Fruit fly (Drosophila melanogaster) S2 (cell line): ENCODE measurements around the gene CG2540.

Experiments
- CG8478 ChIP-seq: fragments of >200 bp; optimal IDR thresholded peaks from 2 replicates; lab custom pipeline; 2018
- CTCF ChIP-seq, 2 experiments: fragments of >200 bp; optimal IDR thresholded peaks; 2 replicates each; lab custom pipeline; 2018

dm6 chrX:12580498-12581304 lies 49.0 kb upstream of the CG2540 start:
- TF ChIP-seq CG8478 (lab: Kevin White, UChicago) (no peak), CTCF (optimal IDR thresholded peaks at IDR 0.05; lab: Kevin White, UChicago) (no peak)
